Fruit fly (Drosophila melanogaster) whole organism, embryonic: ENCODE data around the gene SP555.

ENCODE experiments used
- CG13287 ChIP-seq: fragments of 200-800 bp; sonication (Bioruptor generic); IDR thresholded peaks from 2 replicates; pipeline ENCODE4 v1.3.6; 2022; ENCODE audit warnings: missing biosample characterization, missing genetic modification characterization; ENCODE audit not compliant: partially characterized antibody
- CG1647 ChIP-seq: fragments of 200-800 bp; sonication (Bioruptor generic); optimal IDR thresholded peaks from 3 replicates; lab custom pipeline; 2016; ENCODE audit warnings: missing biosample characterization, missing genetic modification characterization
- CG4617 ChIP-seq: fragments of 200-800 bp; sonication (Bioruptor generic); optimal IDR thresholded peaks from 3 replicates; lab custom pipeline; 2016; ENCODE audit warnings: missing biosample characterization, missing genetic modification characterization, borderline replicate concordance
- Sox100B ChIP-seq: fragments of 200-800 bp; sonication (Bioruptor generic); optimal IDR thresholded peaks from 3 replicates; lab custom pipeline; 2018; ENCODE audit warnings: missing biosample characterization, mild to moderate bottlenecking, missing genetic modification characterization
- dimm ChIP-seq: fragments of 200-800 bp; sonication (Bioruptor generic); IDR thresholded peaks from 2 replicates; pipeline ENCODE4 v1.3.6; 2022; ENCODE audit warnings: missing biosample characterization, missing genetic modification characterization
- pzg ChIP-seq: fragments of 200-800 bp; sonication (Bioruptor generic); optimal IDR thresholded peaks from 3 replicates; lab custom pipeline; 2018; ENCODE audit warnings: missing biosample characterization, mild to moderate bottlenecking, missing genetic modification characterization, moderate library complexity

DNA sequence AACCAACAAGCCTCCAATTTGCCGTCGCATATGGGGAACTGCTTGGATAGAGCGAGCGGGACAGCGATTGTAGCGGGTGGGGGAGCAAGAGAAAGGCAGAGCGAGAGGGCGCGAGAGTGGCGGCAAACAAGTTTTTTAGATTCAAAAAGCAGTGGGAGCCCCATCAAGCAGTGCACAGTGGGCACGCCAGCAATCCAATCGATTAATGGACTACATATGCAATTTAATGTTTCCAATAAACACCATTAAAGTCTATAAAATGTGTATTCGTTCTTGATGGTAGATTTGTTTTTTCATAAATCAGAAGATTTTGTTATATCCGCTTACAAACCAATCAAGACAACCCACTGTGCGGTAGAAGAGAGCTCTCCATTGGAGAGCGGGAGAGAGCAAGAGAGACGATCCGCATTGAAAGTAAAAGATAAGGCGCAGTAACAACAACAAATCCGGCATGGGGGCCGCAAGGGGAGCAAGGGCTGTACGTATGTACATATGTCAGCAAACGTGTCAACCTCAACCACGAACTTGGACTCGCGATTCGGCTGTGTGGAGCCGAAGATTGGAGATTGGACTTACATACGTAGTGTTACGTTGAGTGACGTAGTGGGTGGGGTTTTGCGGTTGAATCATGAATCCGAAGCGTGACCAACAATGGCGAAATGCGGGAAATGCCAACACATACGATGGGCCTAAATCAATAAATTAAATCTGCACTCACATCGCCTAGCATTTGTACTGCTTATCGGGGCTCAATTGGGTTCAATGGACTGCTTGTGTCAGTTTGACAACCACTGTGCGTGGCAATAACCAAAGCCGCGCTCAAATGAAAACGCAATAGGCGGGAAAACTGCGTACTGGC lies 39.9 kb upstream of the SP555 start:
- TF ChIP-seq pzg (GFP tag; lab: Kevin White, UChicago), result peak; percentile 41
- TF ChIP-seq CG1647, result peak; percentile 99
- TF ChIP-seq dimm, result peak; percentile 98
- peak; percentile 99 for TF ChIP-seq CG4617 (GFP tag; lab: Kevin White, UChicago)
- peak; percentile 69 for TF ChIP-seq CG13287
- TF ChIP-seq Sox100B (GFP tag; lab: Kevin White, UChicago), result peak; percentile 97
